1 fruit fly cellular context compared by ENCODE assay signal in the genomic region with DNA sequence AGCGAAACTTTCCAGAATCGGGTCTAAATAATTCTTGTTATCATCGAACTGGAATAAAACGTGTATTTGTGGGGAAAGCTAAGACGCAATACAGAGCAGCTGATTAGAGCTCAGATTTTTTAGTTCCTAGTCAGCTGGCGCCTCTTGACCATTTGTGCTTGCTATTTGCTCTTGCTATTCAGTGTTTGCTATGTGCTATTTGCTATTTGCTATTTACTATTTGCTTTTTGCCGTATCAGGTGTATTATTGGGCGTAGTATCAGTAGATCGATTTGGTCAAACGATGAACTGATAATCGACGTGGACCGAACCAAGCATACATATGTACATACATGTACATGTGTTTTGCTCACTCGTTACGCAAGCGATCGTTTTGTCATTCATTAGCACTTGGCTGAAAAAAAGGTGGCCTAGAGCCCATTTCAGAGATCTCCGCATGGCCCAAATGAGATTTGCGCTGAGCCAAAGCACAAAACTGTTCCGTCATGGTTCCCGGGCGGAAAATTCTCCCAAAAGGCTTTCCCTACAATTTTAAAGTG.
TF ChIP-seq lines count a peak whose summit lies in the region.

No protein-coding gene starts in this region.

TF ChIP-seq in whole organism, embryonic, 481 proteins besides CTCF, POLR2A, EP300 and RAD21 (continued from another document and continues in another):
- TF ChIP-seq NFAT (GFP tag; IDR thresholded peaks at IDR 0.05; lab: Robert Waterston, UW) (0 out of 2 replicates have a peak, but pooled peaks have one; percentile 54), CG7372 (GFP tag; IDR thresholded peaks at IDR 0.05; lab: Robert Waterston, UW) (no peak), CG3847 (GFP tag; IDR thresholded peaks at IDR 0.05; lab: Robert Waterston, UW) (peak; percentile 23; the same call in 1 of the 2 replicates), Pdp1 (GFP tag; optimal IDR thresholded peaks at IDR 0.05; lab: Kevin White, UChicago) (peak; percentile 10 to 91), Lim3 (GFP tag; IDR thresholded peaks at IDR 0.05; lab: Robert Waterston, UW) (no peak), CG34376 (GFP tag; optimal IDR thresholded peaks at IDR 0.05; lab: Kevin White, UChicago) (peak; percentile 73), CG5953 (GFP tag; IDR thresholded peaks at IDR 0.05; lab: Robert Waterston, UW) (0 out of 2 replicates have a peak, but pooled peaks have one; percentile 31), sens-2 (GFP tag; IDR thresholded peaks at IDR 0.05; lab: Robert Waterston, UW) (no peak), ranshi (GFP tag; IDR thresholded peaks at IDR 0.05; lab: Robert Waterston, UW) (no peak), eve (GFP tag; optimal IDR thresholded peaks at IDR 0.05; lab: Kevin White, UChicago) (no peak), Hr39 (optimal IDR thresholded peaks at IDR 0.05; lab: Kevin White, UChicago) (no peak), sug (tag; optimal IDR thresholded peaks at IDR 0.05; lab: Kevin White, UChicago) (peak; percentile 61), aop (GFP tag; IDR thresholded peaks at IDR 0.05; lab: Robert Waterston, UW) (no peak), CG17385 (GFP tag; optimal IDR thresholded peaks at IDR 0.05; lab: Kevin White, UChicago) (peak; percentile 23), CG12104 (GFP tag; optimal IDR thresholded peaks at IDR 0.05; lab: Kevin White, UChicago) (no peak), rib (GFP tag; IDR thresholded peaks at IDR 0.05; lab: Robert Waterston, UW) (peak; percentile 58; the same call in 1 of the 2 replicates), HLHmδ (GFP tag; optimal IDR thresholded peaks at IDR 0.05; lab: Kevin White, UChicago) (no peak), nau (GFP tag; optimal IDR thresholded peaks at IDR 0.05; lab: Kevin White, UChicago) (peak; percentile 62), NC2α (GFP tag; optimal IDR thresholded peaks at IDR 0.05; lab: Kevin White, UChicago) (no peak), CG4404 (GFP tag; IDR thresholded peaks at IDR 0.05; lab: Robert Waterston, UW) (no peak), cwo (GFP tag; optimal IDR thresholded peaks at IDR 0.05; lab: Kevin White, UChicago) (peak; percentile 75), cg (GFP tag; optimal IDR thresholded peaks at IDR 0.05; lab: Kevin White, UChicago) (no peak), Dbx (GFP tag; IDR thresholded peaks at IDR 0.05; lab: Robert Waterston, UW) (peak; percentile 73; the same call in 2 of the 3 replicates), eyg (GFP tag; optimal IDR thresholded peaks at IDR 0.05; lab: Kevin White, UChicago) (peak; percentile 68), CG12155 (GFP tag; optimal IDR thresholded peaks at IDR 0.05; lab: Kevin White, UChicago) (no peak), CG30431 (GFP tag; optimal IDR thresholded peaks at IDR 0.05; lab: Kevin White, UChicago) (no peak), otp (GFP tag; IDR thresholded peaks at IDR 0.05; lab: Robert Waterston, UW) (peak; percentile 33; the same call in 1 of the 3 replicates), CG15269 (tag; optimal IDR thresholded peaks at IDR 0.05; lab: Kevin White, UChicago) (peak; percentile 33), Hmr (GFP tag; optimal IDR thresholded peaks at IDR 0.05; lab: Kevin White, UChicago) (peak; percentile 81), Ets65A (GFP tag; lab: Kevin White, UChicago) (no peak), gsb-n (tag; optimal IDR thresholded peaks at IDR 0.05; lab: Kevin White, UChicago) (peak; percentile 34), abd-A (tag; optimal IDR thresholded peaks at IDR 0.05; lab: Kevin White, UChicago) (no peak), CG7786 (GFP tag; optimal IDR thresholded peaks at IDR 0.05; lab: Kevin White, UChicago) (peak; percentile 59), nmo (GFP tag; optimal IDR thresholded peaks at IDR 0.05; lab: Kevin White, UChicago) (no peak), ind (GFP tag; optimal IDR thresholded peaks at IDR 0.05; lab: Kevin White, UChicago) (no peak), Trl (optimal IDR thresholded peaks at IDR 0.05; lab: Kevin White, UChicago) (no peak), Trl (GFP tag; optimal IDR thresholded peaks at IDR 0.05; lab: Kevin White, UChicago) (peak; percentile 63), CG30403 (GFP tag; optimal IDR thresholded peaks at IDR 0.05; lab: Kevin White, UChicago) (no peak), CG1529 (GFP tag; optimal IDR thresholded peaks at IDR 0.05; lab: Kevin White, UChicago) (no peak), Sox100B (GFP tag; optimal IDR thresholded peaks at IDR 0.05; lab: Kevin White, UChicago) (no peak), bowl (GFP tag; IDR thresholded peaks at IDR 0.05; lab: Robert Waterston, UW) (no peak), sc (optimal IDR thresholded peaks at IDR 0.05; lab: Kevin White, UChicago) (no peak), sc (GFP tag; optimal IDR thresholded peaks at IDR 0.05; lab: Kevin White, UChicago) (peak; percentile 4), CG7271 (tag; optimal IDR thresholded peaks at IDR 0.05; lab: Kevin White, UChicago) (peak; percentile 30), D19A (tag; optimal IDR thresholded peaks at IDR 0.05; lab: Kevin White, UChicago) (no peak), Gsc (GFP tag; IDR thresholded peaks at IDR 0.05; lab: Robert Waterston, UW) (no peak), org-1 (GFP tag; optimal IDR thresholded peaks at IDR 0.05; lab: Kevin White, UChicago) (peak; percentile 60), CkIIα-i1 (GFP tag; IDR thresholded peaks at IDR 0.05; lab: Robert Waterston, UW) (no peak), Optix (GFP tag; IDR thresholded peaks at IDR 0.05; lab: Robert Waterston, UW) (no peak), CG6854 (GFP tag; optimal IDR thresholded peaks at IDR 0.05; lab: Kevin White, UChicago) (no peak), Bgb (GFP tag; IDR thresholded peaks at IDR 0.05; lab: Robert Waterston, UW; ENCODE audit: partially characterized antibody) (no peak), CG31224 (GFP tag; IDR thresholded peaks at IDR 0.05; lab: Robert Waterston, UW) (0 out of 2 replicates have a peak, but pooled peaks have one; percentile 39), dysf (GFP tag; IDR thresholded peaks at IDR 0.05; lab: Robert Waterston, UW) (peak; percentile 41; the same call in 1 of the 3 replicates), amos (GFP tag; IDR thresholded peaks at IDR 0.05; lab: Robert Waterston, UW; ENCODE audit: partially characterized antibody) (no peak), CG6654 (GFP tag; optimal IDR thresholded peaks at IDR 0.05; lab: Kevin White, UChicago) (no peak), CG12236 (GFP tag; optimal IDR thresholded peaks at IDR 0.05; lab: Kevin White, UChicago) (peak; percentile 54), B-H1 (GFP tag; IDR thresholded peaks at IDR 0.05; lab: Robert Waterston, UW) (peak; percentile 31; the same call in 1 of the 3 replicates), B-H2 (GFP tag; optimal IDR thresholded peaks at IDR 0.05; lab: Kevin White, UChicago) (peak; percentile 36), hth (optimal IDR thresholded peaks at IDR 0.05; lab: Kevin White, UChicago) (no peak), Tbp (GFP tag; optimal IDR thresholded peaks at IDR 0.05; lab: Kevin White, UChicago) (no peak), CG8089 (GFP tag; optimal IDR thresholded peaks at IDR 0.05; lab: Kevin White, UChicago) (peak; percentile 61), slou (GFP tag; optimal IDR thresholded peaks at IDR 0.05; lab: Kevin White, UChicago) (no peak), fd96Cb (tag; optimal IDR thresholded peaks at IDR 0.05; lab: Kevin White, UChicago) (no peak), maf-S (GFP tag; optimal IDR thresholded peaks at IDR 0.05; lab: Kevin White, UChicago) (peak; percentile 41), Dip3 (GFP tag; optimal IDR thresholded peaks at IDR 0.05; lab: Kevin White, UChicago) (no peak), Meics (GFP tag; optimal IDR thresholded peaks at IDR 0.05; lab: Kevin White, UChicago) (peak; percentile 71), phol (tag; optimal IDR thresholded peaks at IDR 0.05; lab: Kevin White, UChicago) (no peak), YL-1 (GFP tag; optimal IDR thresholded peaks at IDR 0.05; lab: Kevin White, UChicago) (no peak), mld (GFP tag; IDR thresholded peaks at IDR 0.05; lab: Robert Waterston, UW; ENCODE audit: partially characterized antibody) (no peak), E2f1 (GFP tag; IDR thresholded peaks at IDR 0.05; lab: Robert Waterston, UW) (no peak), Taf1 (GFP tag; IDR thresholded peaks at IDR 0.05; lab: Robert Waterston, UW) (no peak), CG4820 (GFP tag; optimal IDR thresholded peaks at IDR 0.05; lab: Kevin White, UChicago) (no peak), CG9215 (GFP tag; IDR thresholded peaks at IDR 0.05; lab: Robert Waterston, UW) (0 out of 2 replicates have a peak, but pooled peaks have one; percentile 12), ab (GFP tag; optimal IDR thresholded peaks at IDR 0.05; lab: Kevin White, UChicago) (no peak), D (optimal IDR thresholded peaks at IDR 0.05; lab: Kevin White, UChicago) (no peak), D (GFP tag; optimal IDR thresholded peaks at IDR 0.05; lab: Kevin White, UChicago) (no peak), Sin3A (optimal IDR thresholded peaks at IDR 0.05; lab: Kevin White, UChicago) (no peak), Gug (GFP tag; IDR thresholded peaks at IDR 0.05; lab: Robert Waterston, UW) (no peak), jigr1 (GFP tag; IDR thresholded peaks at IDR 0.05; lab: Robert Waterston, UW) (no peak), Blimp-1 (GFP tag; optimal IDR thresholded peaks at IDR 0.05; lab: Kevin White, UChicago) (peak; percentile 37), zen (tag; optimal IDR thresholded peaks at IDR 0.05; lab: Kevin White, UChicago) (no peak), chm (GFP tag; IDR thresholded peaks at IDR 0.05; lab: Robert Waterston, UW) (no peak), ATbp (GFP tag; optimal IDR thresholded peaks at IDR 0.05; lab: Kevin White, UChicago) (peak; percentile 64), vfl (GFP tag; optimal IDR thresholded peaks at IDR 0.05; lab: Kevin White, UChicago) (peak; percentile 25), CG4282 (GFP tag; optimal IDR thresholded peaks at IDR 0.05; lab: Kevin White, UChicago) (no peak), CG17361 (GFP tag; IDR thresholded peaks at IDR 0.05; lab: Robert Waterston, UW) (no peak), danr (GFP tag; IDR thresholded peaks at IDR 0.05; lab: Robert Waterston, UW) (no peak), ssp (GFP tag; IDR thresholded peaks at IDR 0.05; lab: Robert Waterston, UW) (no peak), CG4424 (GFP tag; optimal IDR thresholded peaks at IDR 0.05; lab: Kevin White, UChicago) (no peak), disco-r (GFP tag; optimal IDR thresholded peaks at IDR 0.05; lab: Kevin White, UChicago) (peak; percentile 0), unpg (GFP tag; optimal IDR thresholded peaks at IDR 0.05; lab: Kevin White, UChicago) (peak; percentile 32), jumu (GFP tag; optimal IDR thresholded peaks at IDR 0.05; lab: Kevin White, UChicago) (no peak), CG9876 (GFP tag; optimal IDR thresholded peaks at IDR 0.05; lab: Kevin White, UChicago) (peak; percentile 36), Vsx1 (GFP tag; optimal IDR thresholded peaks at IDR 0.05; lab: Kevin White, UChicago) (peak; percentile 51), CG11247 (GFP tag; IDR thresholded peaks at IDR 0.05; lab: Robert Waterston, UW) (0 out of 2 replicates have a peak, but pooled peaks have one; percentile 52), CG14710 (tag; optimal IDR thresholded peaks at IDR 0.05; lab: Kevin White, UChicago) (no peak), Deaf1 (tag; optimal IDR thresholded peaks at IDR 0.05; lab: Kevin White, UChicago) (no peak), Sry-δ (GFP tag; optimal IDR thresholded peaks at IDR 0.05; lab: Kevin White, UChicago) (peak; percentile 27), her (GFP tag; optimal IDR thresholded peaks at IDR 0.05; lab: Kevin White, UChicago) (peak; percentile 74), CG15514 (GFP tag; optimal IDR thresholded peaks at IDR 0.05; lab: Kevin White, UChicago) (peak; percentile 70), zf30C (GFP tag; optimal IDR thresholded peaks at IDR 0.05; lab: Kevin White, UChicago) (no peak), CG6813 (GFP tag; optimal IDR thresholded peaks at IDR 0.05; lab: Kevin White, UChicago) (peak; percentile 66), klu (GFP tag; IDR thresholded peaks at IDR 0.05; lab: Robert Waterston, UW) (0 out of 2 replicates have a peak, but pooled peaks have one; percentile 23), CG1603 (tag; optimal IDR thresholded peaks at IDR 0.05; lab: Kevin White, UChicago) (peak; percentile 65), gro (GFP tag; optimal IDR thresholded peaks at IDR 0.05; lab: Kevin White, UChicago) (peak; percentile 57), crol (GFP tag; IDR thresholded peaks at IDR 0.05; lab: Robert Waterston, UW) (no peak), CG32772 (GFP tag; IDR thresholded peaks at IDR 0.05; lab: Robert Waterston, UW) (no peak), kay (GFP tag; optimal IDR thresholded peaks at IDR 0.05; lab: Kevin White, UChicago) (no peak), sisA (GFP tag; IDR thresholded peaks at IDR 0.05; lab: Robert Waterston, UW) (no peak), cad (GFP tag; optimal IDR thresholded peaks at IDR 0.05; lab: Kevin White, UChicago) (no peak), pnt (GFP tag; optimal IDR thresholded peaks at IDR 0.05; lab: Kevin White, UChicago) (no peak), MESR4 (GFP tag; optimal IDR thresholded peaks at IDR 0.05; lab: Kevin White, UChicago) (no peak), emc (GFP tag; optimal IDR thresholded peaks at IDR 0.05; lab: Kevin White, UChicago) (no peak), Six4 (GFP tag; optimal IDR thresholded peaks at IDR 0.05; lab: Kevin White, UChicago) (no peak), trh (GFP tag; optimal IDR thresholded peaks at IDR 0.05; lab: Kevin White, UChicago) (peak; percentile 24), ERR (GFP tag; optimal IDR thresholded peaks at IDR 0.05; lab: Kevin White, UChicago) (peak; percentile 11), CG11723 (GFP tag; optimal IDR thresholded peaks at IDR 0.05; lab: Kevin White, UChicago) (no peak), en (GFP tag; optimal IDR thresholded peaks at IDR 0.05; lab: Kevin White, UChicago) (peak; percentile 48), CG33213 (GFP tag; optimal IDR thresholded peaks at IDR 0.05; lab: Kevin White, UChicago) (peak; percentile 50), prd (optimal IDR thresholded peaks at IDR 0.05; lab: Kevin White, UChicago) (no peak), prd (GFP tag; IDR thresholded peaks at IDR 0.05; lab: Robert Waterston, UW) (peak; percentile 50; the same call in 2 of the 3 replicates), Elba2 (GFP tag; optimal IDR thresholded peaks at IDR 0.05; lab: Kevin White, UChicago) (no peak), CG7987 (GFP tag; optimal IDR thresholded peaks at IDR 0.05; lab: Kevin White, UChicago) (peak; percentile 76), CG13424 (tag; optimal IDR thresholded peaks at IDR 0.05; lab: Kevin White, UChicago) (no peak), salm (tag; optimal IDR thresholded peaks at IDR 0.05; lab: Kevin White, UChicago) (no peak), CG4328 (GFP tag; optimal IDR thresholded peaks at IDR 0.05; lab: Kevin White, UChicago) (no peak), CG7928 (GFP tag; optimal IDR thresholded peaks at IDR 0.05; lab: Kevin White, UChicago) (peak; percentile 24), lbe (GFP tag; optimal IDR thresholded peaks at IDR 0.05; lab: Kevin White, UChicago) (no peak), Dfd (GFP tag; optimal IDR thresholded peaks at IDR 0.05; lab: Kevin White, UChicago) (no peak)
